Worm (Caenorhabditis elegans) whole organism, L4 larva: ENCODE results near the gene lgc-17.

ENCODE experiments used
- F10B5.3 ChIP-seq: sonication (generic microtip); optimal IDR thresholded peaks from 2 replicates; lab custom pipeline; 2016; ENCODE audit warnings: mild to moderate bottlenecking, missing genetic modification characterization, missing compliant biosample characterization
- F44E2.7 ChIP-seq: fragments of 200-800 bp; sonication (Bioruptor generic); IDR thresholded peaks from 2 replicates; pipeline ENCODE4 v2.1.2; 2022; ENCODE audit warnings: missing genetic modification characterization, missing compliant biosample characterization
- T26A8.4 ChIP-seq: fragments of 200-800 bp; sonication (Bioruptor generic); IDR thresholded peaks from 2 replicates; pipeline ENCODE4 v1.3.6; 2022; ENCODE audit warnings: missing genetic modification characterization, missing compliant biosample characterization
- Y5F2A.4 ChIP-seq: fragments of 200-800 bp; sonication (Bioruptor generic); optimal IDR thresholded peaks from 2 replicates; lab custom pipeline; 2018; ENCODE audit warnings: mild to moderate bottlenecking, missing genetic modification characterization, missing compliant biosample characterization
- ZK337.2 ChIP-seq: fragments of 200-800 bp; sonication (Bioruptor generic); IDR thresholded peaks from 2 replicates; pipeline ENCODE4 v1.3.6; 2022; ENCODE audit warnings: missing genetic modification reagents, missing genetic modification characterization, missing compliant biosample characterization
- aly-2 ChIP-seq: sonication (generic microtip); optimal IDR thresholded peaks from 2 replicates; lab custom pipeline; 2018; ENCODE audit warnings: missing biosample characterization, missing genetic modification characterization
- ama-1 ChIP-seq: fragments of 150-350 bp; optimal IDR thresholded peaks from 2 replicates; lab custom pipeline; 2014; ENCODE audit warnings: inconsistent platforms, mixed read lengths
- ceh-20 ChIP-seq: fragments of 200-800 bp; sonication (Bioruptor generic); IDR thresholded peaks from 2 replicates; pipeline ENCODE4 v1.3.6; 2022; ENCODE audit warnings: missing genetic modification reagents, missing genetic modification characterization, missing compliant biosample characterization
- ceh-28 ChIP-seq: fragments of 150-350 bp; optimal IDR thresholded peaks from 2 replicates; lab custom pipeline; 2014; ENCODE audit warnings: missing biosample characterization, missing genetic modification reagents, missing genetic modification characterization
- ceh-62 ChIP-seq: sonication (generic microtip); optimal IDR thresholded peaks from 2 replicates; lab custom pipeline; 2017; ENCODE audit warnings: missing biosample characterization, missing genetic modification characterization
- ces-1 ChIP-seq: fragments of 150-350 bp; sonication (generic microtip); optimal IDR thresholded peaks from 4 replicates; lab custom pipeline; 2014; ENCODE audit warnings: missing biosample characterization, missing genetic modification reagents, missing genetic modification characterization
- ctbp-1 ChIP-seq: fragments of 200-800 bp; sonication (Bioruptor generic); IDR thresholded peaks from 2 replicates; pipeline ENCODE4 v1.3.6; 2022; ENCODE audit warnings: missing genetic modification reagents, missing genetic modification characterization, missing compliant biosample characterization
- daf-12 ChIP-seq: fragments of 150-350 bp; optimal IDR thresholded peaks from 2 replicates; lab custom pipeline; 2014; ENCODE audit warnings: missing biosample characterization, missing genetic modification reagents, missing genetic modification characterization
- daf-16 ChIP-seq, 3 experiments: sonication (generic microtip); optimal IDR thresholded peaks; 2 replicates each; lab custom pipeline; 2016 to 2017; ENCODE audit warnings: missing genetic modification characterization in 3 of 3, missing genetic modification reagents in 3 of 3, mild to moderate bottlenecking in 2 of 3, missing compliant biosample characterization in 2 of 3, missing biosample characterization in 1 of 3, moderate library complexity in 1 of 3
- daf-19 ChIP-seq: fragments of 200-800 bp; sonication (Bioruptor generic); conservative IDR thresholded peaks from 2 replicates; pipeline ENCODE4 v1.3.6; 2022; ENCODE audit warnings: missing genetic modification characterization, missing compliant biosample characterization
- daf-8 ChIP-seq: fragments of 200-800 bp; sonication (Bioruptor generic); IDR thresholded peaks from 2 replicates; pipeline ENCODE4 v1.3.6; 2022; ENCODE audit warnings: missing genetic modification characterization, missing compliant biosample characterization
- dmd-6 ChIP-seq: fragments of 200-800 bp; sonication (Bioruptor generic); IDR thresholded peaks from 2 replicates; pipeline ENCODE4 v1.3.6; 2022; ENCODE audit warnings: missing genetic modification reagents, missing genetic modification characterization, missing compliant biosample characterization
- dmd-8 ChIP-seq: fragments of 200-800 bp; sonication (Bioruptor generic); IDR thresholded peaks from 2 replicates; pipeline ENCODE4 v1.3.6; 2022; ENCODE audit warnings: missing genetic modification characterization, missing compliant biosample characterization
- dve-1 ChIP-seq: sonication (generic microtip); optimal IDR thresholded peaks from 2 replicates; lab custom pipeline; 2017; ENCODE audit warnings: antibody characterized with exemption, mild to moderate bottlenecking, missing genetic modification characterization, missing compliant biosample characterization; ENCODE audit not compliant: insufficient read depth
- fkh-10 ChIP-seq: fragments of 150-350 bp; optimal IDR thresholded peaks from 2 replicates; lab custom pipeline; 2014; ENCODE audit warnings: missing biosample characterization, missing genetic modification reagents, missing genetic modification characterization
- fos-1 ChIP-seq: fragments of 150-350 bp; optimal IDR thresholded peaks from 2 replicates; lab custom pipeline; 2014; ENCODE audit warnings: missing biosample characterization, missing genetic modification characterization
- gei-8 ChIP-seq: fragments of 200-800 bp; sonication (Bioruptor generic); optimal IDR thresholded peaks from 2 replicates; lab custom pipeline; 2018; ENCODE audit warnings: mild to moderate bottlenecking, missing genetic modification characterization, missing compliant biosample characterization
- lim-7 ChIP-seq: fragments of 200-800 bp; sonication (Bioruptor generic); IDR thresholded peaks from 2 replicates; pipeline ENCODE4 v1.3.6; 2022; ENCODE audit warnings: missing genetic modification characterization, missing compliant biosample characterization
- lin-38 ChIP-seq: fragments of 200-800 bp; sonication (Bioruptor generic); IDR thresholded peaks from 2 replicates; pipeline ENCODE4 v1.3.6; 2022; ENCODE audit warnings: missing genetic modification reagents, missing genetic modification characterization, missing compliant biosample characterization
- lsy-2 ChIP-seq, 2 experiments: fragments of 150-350 bp in 1 of 2; sonication (generic microtip) in 1 of 2; optimal IDR thresholded peaks; 2 replicates each; lab custom pipeline; 2014 to 2017; ENCODE audit warnings: missing biosample characterization in 2 of 2, missing genetic modification characterization in 2 of 2
- madf-5 ChIP-seq, 2 experiments: fragments of 200-800 bp; sonication (Bioruptor generic); IDR thresholded peaks; 2 replicates each; pipeline ENCODE4 v1.3.6; 2022; ENCODE audit warnings: missing compliant biosample characterization in 2 of 2, missing genetic modification characterization in 2 of 2
- mdt-29 ChIP-seq: fragments of 200-800 bp; sonication (Bioruptor generic); IDR thresholded peaks from 2 replicates; pipeline ENCODE4 v1.3.6; 2022; ENCODE audit warnings: missing genetic modification reagents, missing genetic modification characterization, missing compliant biosample characterization
- mep-1 ChIP-seq: fragments of 150-350 bp; sonication (generic microtip); optimal IDR thresholded peaks from 3 replicates; lab custom pipeline; 2014; ENCODE audit warnings: missing biosample characterization, missing genetic modification characterization
- mxl-2 ChIP-seq: fragments of 200-800 bp; sonication (Bioruptor generic); conservative IDR thresholded peaks from 2 replicates; pipeline ENCODE4 v1.3.6; 2022; ENCODE audit warnings: missing genetic modification reagents, missing genetic modification characterization, missing compliant biosample characterization
- mxl-3 ChIP-seq: fragments of 200-800 bp; sonication (Bioruptor generic); optimal IDR thresholded peaks from 2 replicates; lab custom pipeline; 2018; ENCODE audit warnings: mild to moderate bottlenecking, missing genetic modification characterization, missing compliant biosample characterization
- nhr-10 ChIP-seq: fragments of 150-350 bp; optimal IDR thresholded peaks from 2 replicates; lab custom pipeline; 2014; ENCODE audit warnings: missing biosample characterization, missing genetic modification characterization
- nhr-102 ChIP-seq: sonication (generic microtip); optimal IDR thresholded peaks from 2 replicates; lab custom pipeline; 2016; ENCODE audit warnings: mild to moderate bottlenecking, missing genetic modification characterization, moderate library complexity, missing compliant biosample characterization
- nhr-11 ChIP-seq: fragments of 150-350 bp; optimal IDR thresholded peaks from 2 replicates; lab custom pipeline; 2014; ENCODE audit warnings: missing biosample characterization, missing genetic modification characterization
- nhr-111 ChIP-seq: fragments of 200-800 bp; sonication (Bioruptor generic); optimal IDR thresholded peaks from 2 replicates; lab custom pipeline; 2018; ENCODE audit warnings: mild to moderate bottlenecking, missing genetic modification characterization, missing compliant biosample characterization
- nhr-25 ChIP-seq: sonication (generic microtip); optimal IDR thresholded peaks from 2 replicates; lab custom pipeline; 2017; ENCODE audit warnings: missing genetic modification characterization, mild to moderate bottlenecking, missing compliant biosample characterization, antibody characterized with exemption, moderate library complexity, borderline replicate concordance; ENCODE audit not compliant: insufficient read depth
- nhr-28 ChIP-seq: fragments of 150-350 bp; optimal IDR thresholded peaks from 2 replicates; lab custom pipeline; 2014; ENCODE audit warnings: missing biosample characterization, missing genetic modification characterization
- nhr-77 ChIP-seq: fragments of 150-350 bp; optimal IDR thresholded peaks from 2 replicates; lab custom pipeline; 2014; ENCODE audit warnings: missing biosample characterization, missing genetic modification characterization
- saeg-2 ChIP-seq: fragments of 200-800 bp; sonication (Bioruptor generic); IDR thresholded peaks from 2 replicates; pipeline ENCODE4 v1.3.6; 2022; ENCODE audit warnings: missing genetic modification reagents, missing genetic modification characterization, missing compliant biosample characterization
- set-16 ChIP-seq: fragments of 200-800 bp; sonication (Bioruptor generic); IDR thresholded peaks from 2 replicates; pipeline ENCODE4 v1.3.6; 2022; ENCODE audit warnings: missing genetic modification reagents, missing genetic modification characterization, missing compliant biosample characterization
- skn-1 ChIP-seq: fragments of 150-350 bp; optimal IDR thresholded peaks from 2 replicates; lab custom pipeline; 2014; ENCODE audit warnings: missing biosample characterization, missing genetic modification characterization
- snpc-1.2 ChIP-seq: fragments of 200-800 bp; sonication (Bioruptor generic); IDR thresholded peaks from 2 replicates; pipeline ENCODE4 v1.3.6; 2022; ENCODE audit warnings: missing genetic modification reagents, missing genetic modification characterization, missing compliant biosample characterization
- snpc-4 ChIP-seq: fragments of 150-350 bp; optimal IDR thresholded peaks from 2 replicates; lab custom pipeline; 2014; ENCODE audit warnings: missing biosample characterization, missing genetic modification characterization
- spr-3 ChIP-seq: fragments of 200-800 bp; sonication (Bioruptor generic); optimal IDR thresholded peaks from 2 replicates; lab custom pipeline; 2018; ENCODE audit warnings: mild to moderate bottlenecking, missing genetic modification characterization, missing compliant biosample characterization
- tra-1 ChIP-seq: fragments of 200-800 bp; sonication (Bioruptor generic); IDR thresholded peaks from 2 replicates; pipeline ENCODE4 v1.3.6; 2022; ENCODE audit warnings: missing genetic modification reagents, missing genetic modification characterization, missing compliant biosample characterization
- unc-39 ChIP-seq: sonication (generic microtip); optimal IDR thresholded peaks from 2 replicates; lab custom pipeline; 2017; ENCODE audit warnings: missing biosample characterization, missing genetic modification characterization
- unc-62 ChIP-seq, 3 experiments: fragments of 150-350 bp in 1 of 3; sonication (generic microtip); optimal IDR thresholded peaks in 2 of 3; peaks in 1 of 3; 1 replicate in 1 of 3; 2 replicates in 2 of 3; lab custom pipeline; 2014 to 2017; ENCODE audit warnings: missing biosample characterization in 3 of 3, missing genetic modification characterization in 3 of 3, missing genetic modification reagents in 3 of 3, missing genotype in 1 of 3
- zag-1 ChIP-seq: fragments of 150-350 bp; optimal IDR thresholded peaks from 2 replicates; lab custom pipeline; 2014; ENCODE audit warnings: missing biosample characterization, missing genetic modification characterization
- zfp-2 ChIP-seq: sonication (generic microtip); optimal IDR thresholded peaks from 2 replicates; lab custom pipeline; 2016; ENCODE audit warnings: mild to moderate bottlenecking, missing genetic modification characterization, missing compliant biosample characterization
- zip-11 ChIP-seq: fragments of 200-800 bp; sonication (Bioruptor generic); IDR thresholded peaks from 2 replicates; pipeline ENCODE4 v1.3.6; 2022; ENCODE audit warnings: missing genetic modification characterization, missing compliant biosample characterization
- zip-2 ChIP-seq: fragments of 150-350 bp; optimal IDR thresholded peaks from 2 replicates; lab custom pipeline; 2014; ENCODE audit warnings: missing biosample characterization, missing genetic modification characterization
- ztf-11 ChIP-seq: fragments of 150-350 bp; optimal IDR thresholded peaks from 2 replicates; lab custom pipeline; 2014; ENCODE audit warnings: missing biosample characterization, missing genetic modification characterization

The lgc-17 gene

ce11 chrX:12106004-12106403, 15.4 kb upstream of the lgc-17 start (continued):
- TF ChIP-seq zip-2 (tag; lab: Kevin White, UChicago) (peak; percentile 83), skn-1 (tag; lab: Kevin White, UChicago) (peak; percentile 19), nhr-111 (GFP tag; lab: Kevin White, UChicago) (peak; percentile 92), fkh-10 (peak; percentile 65), ama-1 (lab: Kevin White, UChicago) (no peak), gei-8 (GFP tag; lab: Kevin White, UChicago) (peak; percentile 83), ceh-28 (tag; lab: Kevin White, UChicago) (no peak), ceh-20 (peak; percentile 87), F10B5.3 (tag; lab: Kevin White, UChicago) (peak; percentile 82), unc-62 (GFP tag; optimal IDR thresholded peaks at IDR 0.05 in 1 of 2; lab: Kevin White, UChicago) (peak in 1 of 2 experiments; percentile 97), unc-62 (tag; optimal IDR thresholded peaks at IDR 0.05; lab: Kevin White, UChicago) (no peak), lin-38 (GFP tag; lab: Robert Waterston, UW) (peak; percentile 82), aly-2 (tag; lab: Kevin White, UChicago) (no peak), zip-11 (peak; percentile 15; the same call in 1 of the 2 replicates), lsy-2 (tag; optimal IDR thresholded peaks at IDR 0.05; lab: Kevin White, UChicago) (peak in 1 of 2 experiments; percentile 13), mxl-3 (GFP tag; lab: Kevin White, UChicago) (peak; percentile 76), set-16 (GFP tag; lab: Robert Waterston, UW) (no peak), ZK337.2 (GFP tag; lab: Robert Waterston, UW) (peak; percentile 80), madf-5 (GFP tag; IDR thresholded peaks at IDR 0.05; lab: Robert Waterston, UW) (peak in 1 of 2 experiments; percentile 88), nhr-10 (tag; lab: Kevin White, UChicago) (no peak), spr-3 (GFP tag; lab: Kevin White, UChicago) (peak; percentile 71), unc-39 (no peak), Y5F2A.4 (GFP tag; lab: Kevin White, UChicago) (peak; percentile 84), daf-19 (GFP tag; lab: Robert Waterston, UW) (peak; percentile 94), daf-12 (tag; lab: Kevin White, UChicago) (no peak), T26A8.4 (GFP tag; lab: Robert Waterston, UW) (peak; percentile 93), saeg-2 (GFP tag; lab: Robert Waterston, UW) (peak; percentile 72; the same call in 1 of the 2 replicates), ztf-11 (tag; lab: Kevin White, UChicago) (no peak), mdt-29 (GFP tag; lab: Robert Waterston, UW) (no peak), daf-8 (GFP tag; lab: Robert Waterston, UW) (peak; percentile 80; the same call in 1 of the 2 replicates), nhr-77 (peak; percentile 56), snpc-1.2 (peak; percentile 93), ceh-62 (tag; lab: Kevin White, UChicago) (no peak), zfp-2 (tag; lab: Kevin White, UChicago) (peak; percentile 62), fos-1 (no peak), lim-7 (GFP tag; lab: Robert Waterston, UW) (peak; percentile 98), zag-1 (tag; lab: Kevin White, UChicago) (peak; percentile 46), mep-1 (tag; lab: Kevin White, UChicago) (no peak), ces-1 (GFP tag; lab: Kevin White, UChicago) (peak; percentile 77), daf-16 (GFP tag; optimal IDR thresholded peaks at IDR 0.05; lab: Kevin White, UChicago) (peak; percentile 44 to 93), daf-16 (tag; optimal IDR thresholded peaks at IDR 0.05; lab: Kevin White, UChicago) (peak; percentile 72), dmd-8 (GFP tag; lab: Robert Waterston, UW) (peak; percentile 95), F44E2.7 (GFP tag; lab: Robert Waterston, UW) (0 out of 2 replicates have a peak, but pooled peaks have one; percentile 77), tra-1 (GFP tag; lab: Robert Waterston, UW) (peak; percentile 93), mxl-2 (peak; percentile 74), snpc-4 (tag; lab: Kevin White, UChicago) (no peak), nhr-25 (tag; lab: Kevin White, UChicago) (peak; percentile 34), nhr-28 (peak; percentile 60), nhr-102 (tag; lab: Kevin White, UChicago) (peak; percentile 79), dmd-6 (peak; percentile 81), nhr-11 (peak; percentile 52), ctbp-1 (GFP tag; lab: Robert Waterston, UW) (peak; percentile 97), dve-1 (tag; lab: Kevin White, UChicago) (peak; percentile 85)
